ENCODE assay signal across 4 fruit fly cellular contexts in genomic region chr2L:6612477-6613004, dm6.
TF ChIP-seq lines count a peak whose summit lies in the region.

No protein-coding gene starts in this region.

TF ChIP-seq in whole organism, adult, 20 proteins besides CTCF, POLR2A, EP300 and RAD21 (continued from another document):
- peak; percentile 100 for TF ChIP-seq toe (GFP tag; optimal IDR thresholded peaks at IDR 0.05; lab: Kevin White, UChicago)
- TF ChIP-seq CG14711 (tag; optimal IDR thresholded peaks at IDR 0.05; lab: Kevin White, UChicago), result peak; percentile 100
- peak; percentile 100 for TF ChIP-seq bab1 (GFP tag; optimal IDR thresholded peaks at IDR 0.05; lab: Kevin White, UChicago)
TF ChIP-seq in whole organism, adult: peak in this region for 20.

TF ChIP-seq in whole organism, embryonic, 481 proteins besides CTCF, POLR2A, EP300 and RAD21 (continued from another document and continues in another):
- TF ChIP-seq CG1602 (GFP tag; optimal IDR thresholded peaks at IDR 0.05; lab: Kevin White, UChicago) (peak; percentile 100), lab (GFP tag; optimal IDR thresholded peaks at IDR 0.05; lab: Kevin White, UChicago) (peak; percentile 100), sd (tag; optimal IDR thresholded peaks at IDR 0.05; lab: Kevin White, UChicago) (peak; percentile 99), al (GFP tag; IDR thresholded peaks at IDR 0.05; lab: Robert Waterston, UW) (peak; percentile 100), H2.0 (GFP tag; IDR thresholded peaks at IDR 0.05; lab: Robert Waterston, UW) (peak; percentile 100), CG15696 (tag; optimal IDR thresholded peaks at IDR 0.05; lab: Kevin White, UChicago) (peak; percentile 100), ato (GFP tag; IDR thresholded peaks at IDR 0.05; lab: Robert Waterston, UW; ENCODE audit: partially characterized antibody) (peak; percentile 70; the same call in 1 of the 2 replicates), lilli (GFP tag; optimal IDR thresholded peaks at IDR 0.05; lab: Kevin White, UChicago) (peak; percentile 100), CG8924 (tag; optimal IDR thresholded peaks at IDR 0.05; lab: Kevin White, UChicago) (peak; percentile 100), CG2712 (tag; optimal IDR thresholded peaks at IDR 0.05; lab: Kevin White, UChicago) (peak; percentile 100), CG10543 (GFP tag; optimal IDR thresholded peaks at IDR 0.05; lab: Kevin White, UChicago) (peak; percentile 100), Atf-2 (GFP tag; optimal IDR thresholded peaks at IDR 0.05; lab: Kevin White, UChicago) (peak; percentile 100), hb (GFP tag; IDR thresholded peaks at IDR 0.05; lab: Robert Waterston, UW; ENCODE audit: partially characterized antibody) (no peak), Nf-YA (GFP tag; IDR thresholded peaks at IDR 0.05; lab: Robert Waterston, UW) (peak; percentile 100), CG12391 (tag; optimal IDR thresholded peaks at IDR 0.05; lab: Kevin White, UChicago) (peak; percentile 100), CG32532 (GFP tag; IDR thresholded peaks at IDR 0.05; lab: Robert Waterston, UW) (peak; percentile 100), CG7556 (GFP tag; optimal IDR thresholded peaks at IDR 0.05; lab: Kevin White, UChicago) (peak; percentile 100), CG12219 (GFP tag; optimal IDR thresholded peaks at IDR 0.05; lab: Kevin White, UChicago) (peak; percentile 100), Adf1 (GFP tag; IDR thresholded peaks at IDR 0.05; lab: Robert Waterston, UW) (peak; percentile 99), rib (GFP tag; IDR thresholded peaks at IDR 0.05; lab: Robert Waterston, UW) (peak; percentile 100), CG1792 (GFP tag; optimal IDR thresholded peaks at IDR 0.05; lab: Kevin White, UChicago) (peak; percentile 100), CG6765 (GFP tag; optimal IDR thresholded peaks at IDR 0.05; lab: Kevin White, UChicago) (peak; percentile 100), Ravus (GFP tag; IDR thresholded peaks at IDR 0.05; lab: Robert Waterston, UW) (peak; percentile 100), CG12155 (GFP tag; optimal IDR thresholded peaks at IDR 0.05; lab: Kevin White, UChicago) (peak; percentile 100), tio (GFP tag; optimal IDR thresholded peaks at IDR 0.05; lab: Kevin White, UChicago) (peak; percentile 100), CG6654 (GFP tag; optimal IDR thresholded peaks at IDR 0.05; lab: Kevin White, UChicago) (peak; percentile 97), CG10209 (GFP tag; optimal IDR thresholded peaks at IDR 0.05; lab: Kevin White, UChicago) (peak; percentile 100), gcm (GFP tag; optimal IDR thresholded peaks at IDR 0.05; lab: Kevin White, UChicago) (peak; percentile 100), CG4707 (GFP tag; optimal IDR thresholded peaks at IDR 0.05; lab: Kevin White, UChicago) (peak; percentile 99), CG31224 (GFP tag; IDR thresholded peaks at IDR 0.05; lab: Robert Waterston, UW) (peak; percentile 99), Taf1 (GFP tag; IDR thresholded peaks at IDR 0.05; lab: Robert Waterston, UW) (peak; percentile 100), CG16779 (GFP tag; IDR thresholded peaks at IDR 0.05; lab: Robert Waterston, UW) (peak; percentile 100), amos (GFP tag; IDR thresholded peaks at IDR 0.05; lab: Robert Waterston, UW; ENCODE audit: partially characterized antibody) (peak; percentile 45; the same call in 1 of the 2 replicates), gce (GFP tag; IDR thresholded peaks at IDR 0.05; lab: Robert Waterston, UW) (peak; percentile 100), CG12071 (GFP tag; optimal IDR thresholded peaks at IDR 0.05; lab: Kevin White, UChicago) (peak; percentile 100), CG6272 (GFP tag; IDR thresholded peaks at IDR 0.05; lab: Robert Waterston, UW) (peak; percentile 100), CG11723 (GFP tag; optimal IDR thresholded peaks at IDR 0.05; lab: Kevin White, UChicago) (peak; percentile 100), abd-A (tag; optimal IDR thresholded peaks at IDR 0.05; lab: Kevin White, UChicago) (peak; percentile 100), gcm2 (GFP tag; optimal IDR thresholded peaks at IDR 0.05; lab: Kevin White, UChicago) (peak; percentile 100), CG34376 (GFP tag; optimal IDR thresholded peaks at IDR 0.05; lab: Kevin White, UChicago) (peak; percentile 100), dimm (GFP tag; IDR thresholded peaks at IDR 0.05; lab: Robert Waterston, UW) (peak; percentile 100)

TF ChIP-seq in whole organism, prepupa, 60 proteins besides CTCF, POLR2A, EP300 and RAD21 (continued from another document):
- TF ChIP-seq CG34406 (GFP tag; optimal IDR thresholded peaks at IDR 0.05; lab: Kevin White, UChicago) (peak; percentile 100), CG6163 (GFP tag; IDR thresholded peaks at IDR 0.05; lab: Robert Waterston, UW) (peak; percentile 100), Eip78C (GFP tag; lab: Kevin White, UChicago) (peak; percentile 100), cyc (GFP tag; optimal IDR thresholded peaks at IDR 0.05; lab: Kevin White, UChicago) (peak; percentile 100), CG31627 (GFP tag; optimal IDR thresholded peaks at IDR 0.05; lab: Kevin White, UChicago) (peak; percentile 100), CG32006 (GFP tag; optimal IDR thresholded peaks at IDR 0.05; lab: Kevin White, UChicago) (peak; percentile 100), Sox14 (GFP tag; optimal IDR thresholded peaks at IDR 0.05; lab: Kevin White, UChicago) (peak; percentile 100), salr (GFP tag; optimal IDR thresholded peaks at IDR 0.05; lab: Kevin White, UChicago) (peak; percentile 100), esn (GFP tag; optimal IDR thresholded peaks at IDR 0.05; lab: Kevin White, UChicago) (peak; percentile 100), CG11294 (GFP tag; IDR thresholded peaks at IDR 0.05; lab: Robert Waterston, UW) (peak; percentile 100), fkh (GFP tag; optimal IDR thresholded peaks at IDR 0.05; lab: Kevin White, UChicago) (peak; percentile 99), topi (GFP tag; optimal IDR thresholded peaks at IDR 0.05; lab: Kevin White, UChicago) (peak; percentile 100), Eip75B (GFP tag; optimal IDR thresholded peaks at IDR 0.05; lab: Kevin White, UChicago) (peak; percentile 100), lz (GFP tag; optimal IDR thresholded peaks at IDR 0.05; lab: Kevin White, UChicago) (peak; percentile 100), CG3032 (tag; optimal IDR thresholded peaks at IDR 0.05; lab: Kevin White, UChicago) (peak; percentile 100), Ets21C (GFP tag; optimal IDR thresholded peaks at IDR 0.05; lab: Kevin White, UChicago) (peak; percentile 100), CG8119 (GFP tag; IDR thresholded peaks at IDR 0.05; lab: Robert Waterston, UW) (peak; percentile 100), dsx (GFP tag; optimal IDR thresholded peaks at IDR 0.05; lab: Kevin White, UChicago; ENCODE audit: poor library complexity, severe bottlenecking) (peak; percentile 100), achi (GFP tag; optimal IDR thresholded peaks at IDR 0.05; lab: Kevin White, UChicago) (peak; percentile 100), spab (GFP tag; optimal IDR thresholded peaks at IDR 0.05; lab: Kevin White, UChicago) (peak; percentile 100), Smox (GFP tag; optimal IDR thresholded peaks at IDR 0.05; lab: Kevin White, UChicago) (peak; percentile 100), CG1621 (tag; optimal IDR thresholded peaks at IDR 0.05; lab: Kevin White, UChicago) (peak; percentile 100), Sox15 (GFP tag; optimal IDR thresholded peaks at IDR 0.05; lab: Kevin White, UChicago) (peak; percentile 100), CG9139 (GFP tag; optimal IDR thresholded peaks at IDR 0.05; lab: Kevin White, UChicago) (peak; percentile 100), CG11902 (GFP tag; optimal IDR thresholded peaks at IDR 0.05; lab: Kevin White, UChicago) (peak; percentile 100), CG6276 (GFP tag; optimal IDR thresholded peaks at IDR 0.05; lab: Kevin White, UChicago) (peak; percentile 100), acj6 (GFP tag; optimal IDR thresholded peaks at IDR 0.05; lab: Kevin White, UChicago) (peak; percentile 100), CG10669 (GFP tag; optimal IDR thresholded peaks at IDR 0.05; lab: Kevin White, UChicago) (peak; percentile 100), vri (GFP tag; optimal IDR thresholded peaks at IDR 0.05; lab: Kevin White, UChicago) (peak; percentile 100), OdsH (GFP tag; optimal IDR thresholded peaks at IDR 0.05; lab: Kevin White, UChicago) (peak; percentile 100), svp (GFP tag; lab: Kevin White, UChicago) (peak; percentile 100), Met (GFP tag; optimal IDR thresholded peaks at IDR 0.05; lab: Kevin White, UChicago) (peak; percentile 100), Eip93F (GFP tag; optimal IDR thresholded peaks at IDR 0.05; lab: Kevin White, UChicago) (peak; percentile 100), Hr38 (GFP tag; optimal IDR thresholded peaks at IDR 0.05; lab: Kevin White, UChicago) (peak; percentile 98), Blimp-1 (GFP tag; optimal IDR thresholded peaks at IDR 0.05; lab: Kevin White, UChicago) (peak; percentile 99), CG11762 (GFP tag; optimal IDR thresholded peaks at IDR 0.05; lab: Kevin White, UChicago; ENCODE audit: insufficient read depth) (peak; percentile 100), CG3919 (GFP tag; optimal IDR thresholded peaks at IDR 0.05; lab: Kevin White, UChicago) (peak; percentile 100), CG10631 (GFP tag; optimal IDR thresholded peaks at IDR 0.05; lab: Kevin White, UChicago) (peak; percentile 100), ss (GFP tag; optimal IDR thresholded peaks at IDR 0.05; lab: Kevin White, UChicago) (peak; percentile 100), Hr39 (GFP tag; optimal IDR thresholded peaks at IDR 0.05; lab: Kevin White, UChicago) (peak; percentile 100), Ets96B (tag; optimal IDR thresholded peaks at IDR 0.05; lab: Kevin White, UChicago) (peak; percentile 100)

TF ChIP-seq in whole organism, wandering third instar larva, 38 proteins besides CTCF, POLR2A, EP300 and RAD21 (continued from another document):
- peak; percentile 100 for TF ChIP-seq ey (GFP tag; optimal IDR thresholded peaks at IDR 0.05; lab: Kevin White, UChicago)
- peak; percentile 100 for TF ChIP-seq dmrt93B (GFP tag; optimal IDR thresholded peaks at IDR 0.05; lab: Kevin White, UChicago)
- TF ChIP-seq Dif (GFP tag; optimal IDR thresholded peaks at IDR 0.05; lab: Kevin White, UChicago; ENCODE audit: partially characterized antibody), result peak; percentile 69
- peak; percentile 100 for TF ChIP-seq Jra (GFP tag; optimal IDR thresholded peaks at IDR 0.05; lab: Kevin White, UChicago)
- peak; percentile 100 for TF ChIP-seq GATAd (GFP tag; optimal IDR thresholded peaks at IDR 0.05; lab: Kevin White, UChicago)
- TF ChIP-seq Mio (GFP tag; optimal IDR thresholded peaks at IDR 0.05; lab: Kevin White, UChicago), result peak; percentile 98
- TF ChIP-seq brk (GFP tag; optimal IDR thresholded peaks at IDR 0.05; lab: Kevin White, UChicago), result peak; percentile 99
- TF ChIP-seq CG32264 (GFP tag; optimal IDR thresholded peaks at IDR 0.05; lab: Kevin White, UChicago), result peak; percentile 100
- TF ChIP-seq h (GFP tag; optimal IDR thresholded peaks at IDR 0.05; lab: Kevin White, UChicago), result peak; percentile 100
- TF ChIP-seq psq (GFP tag; optimal IDR thresholded peaks at IDR 0.05; lab: Kevin White, UChicago), result peak; percentile 100
- peak; percentile 84 for TF ChIP-seq jim (GFP tag; optimal IDR thresholded peaks at IDR 0.05; lab: Kevin White, UChicago)
- no peak for TF ChIP-seq Abd-B (GFP tag; optimal IDR thresholded peaks at IDR 0.05; lab: Kevin White, UChicago)
- TF ChIP-seq CrebA (GFP tag; optimal IDR thresholded peaks at IDR 0.05; lab: Kevin White, UChicago; ENCODE audit: borderline replicate concordance), result peak; percentile 99
- TF ChIP-seq rgr (GFP tag; optimal IDR thresholded peaks at IDR 0.05; lab: Kevin White, UChicago), result peak; percentile 100
- no peak for TF ChIP-seq lola (GFP tag; optimal IDR thresholded peaks at IDR 0.05; lab: Kevin White, UChicago)
- peak; percentile 23 for TF ChIP-seq Myc (optimal IDR thresholded peaks at IDR 0.05; lab: Kevin White, UChicago)
